Worm (Caenorhabditis elegans) whole organism, early embryonic: Measurements from ENCODE around the gene srx-119.

Source experiments
- ama-1 ChIP-seq: fragments of 150-350 bp; optimal IDR thresholded peaks from 2 replicates; lab custom pipeline; 2014
- ceh-13 ChIP-seq: fragments of 200-800 bp; sonication (Bioruptor generic); optimal IDR thresholded peaks from 2 replicates; lab custom pipeline; 2018; ENCODE audit warnings: mild to moderate bottlenecking, missing genetic modification characterization, missing compliant biosample characterization
- flt-1 ChIP-seq: fragments of 200-800 bp; sonication (Bioruptor generic); IDR thresholded peaks from 2 replicates; pipeline ENCODE4 v1.3.6; 2022; ENCODE audit warnings: missing genetic modification characterization, missing compliant biosample characterization
- hnd-1 ChIP-seq: sonication (generic microtip); optimal IDR thresholded peaks from 2 replicates; lab custom pipeline; 2016; ENCODE audit warnings: missing genetic modification characterization, missing compliant biosample characterization
- pes-1 ChIP-seq: fragments of 200-800 bp; sonication (Bioruptor generic); IDR thresholded peaks from 2 replicates; pipeline ENCODE4 v1.3.6; 2022; ENCODE audit warnings: missing genetic modification reagents, missing genetic modification characterization, missing compliant biosample characterization
- tbx-37 ChIP-seq: fragments of 200-800 bp; sonication (Bioruptor generic); conservative IDR thresholded peaks from 2 replicates; pipeline ENCODE4 v1.3.6; 2022; ENCODE audit warnings: missing genetic modification reagents, missing genetic modification characterization, missing compliant biosample characterization
- tra-4 ChIP-seq: sonication (generic microtip); optimal IDR thresholded peaks from 2 replicates; lab custom pipeline; 2017; ENCODE audit warnings: missing genetic modification characterization, missing compliant biosample characterization

DNA sequence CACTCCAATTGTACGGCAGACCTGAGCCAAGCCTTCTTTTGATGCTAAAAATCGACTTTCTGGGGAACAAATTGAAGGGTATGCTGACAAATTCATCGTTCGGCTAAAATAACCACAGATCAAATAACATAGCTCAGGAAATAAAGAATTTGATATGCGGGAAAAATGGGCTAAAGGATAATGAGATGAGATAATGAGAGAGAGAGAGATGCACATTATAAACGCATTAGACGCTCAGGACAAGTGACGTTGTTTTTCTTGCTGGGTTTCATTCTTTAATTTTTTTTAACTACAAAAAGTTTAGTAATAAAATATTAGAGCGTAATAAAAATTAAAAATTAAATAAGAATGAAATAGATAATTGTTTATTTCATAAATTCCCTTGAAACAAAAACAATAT, 13.4 kb upstream of the srx-119 start, which contains the start of gene srh-69:
- TF ChIP-seq ama-1 (lab: Kevin White, UChicago) (no peak), tra-4 (tag; lab: Kevin White, UChicago) (no peak), pes-1 (GFP tag; lab: Robert Waterston, UW) (no peak), flt-1 (no peak), hnd-1 (tag; lab: Kevin White, UChicago) (no peak), ceh-13 (no peak), tbx-37 (no peak)
